Worm (Caenorhabditis elegans) whole organism, young adult: Measurements from ENCODE around the gene haf-3.

Source experiments
- D2030.7 ChIP-seq: fragments of 200-800 bp; sonication (Bioruptor generic); IDR thresholded peaks from 2 replicates; pipeline ENCODE4 v1.3.6; 2022; ENCODE audit warnings: missing genetic modification reagents, missing genetic modification characterization, missing compliant biosample characterization
- F49E8.2 ChIP-seq: sonication (generic microtip); optimal IDR thresholded peaks from 3 replicates; lab custom pipeline; 2017; ENCODE audit warnings: missing genetic modification characterization, mild to moderate bottlenecking, missing compliant biosample characterization, antibody characterized with exemption, moderate library complexity; ENCODE audit not compliant: insufficient read depth
- ama-1 ChIP-seq, 3 experiments: fragments of 150-350 bp in 1 of 3; sonication (generic microtip) in 2 of 3; optimal IDR thresholded peaks; 2 replicates each; lab custom pipeline; 2014 to 2018; ENCODE audit warnings: missing biosample characterization in 2 of 3, missing genetic modification characterization in 2 of 3, missing genetic modification reagents in 2 of 3
- chd-7 ChIP-seq: sonication (generic microtip); optimal IDR thresholded peaks from 2 replicates; lab custom pipeline; 2016; ENCODE audit warnings: mild to moderate bottlenecking, missing genetic modification characterization, moderate library complexity, missing compliant biosample characterization
- dox-1 ChIP-seq: fragments of 200-800 bp; sonication (Bioruptor generic); IDR thresholded peaks from 2 replicates; pipeline ENCODE4 v1.3.6; 2022; ENCODE audit warnings: missing genetic modification reagents, missing genetic modification characterization, missing compliant biosample characterization
- efl-1 ChIP-seq: fragments of 150-350 bp; optimal IDR thresholded peaks from 2 replicates; lab custom pipeline; 2014; ENCODE audit warnings: missing biosample characterization, missing genetic modification reagents, missing genetic modification characterization
- ekl-4 ChIP-seq: fragments of 200-800 bp; sonication (Bioruptor generic); IDR thresholded peaks from 2 replicates; pipeline ENCODE4 v1.3.6; 2022; ENCODE audit warnings: missing genetic modification reagents, missing genetic modification characterization, missing compliant biosample characterization
- nfya-1 ChIP-seq: sonication (generic microtip); optimal IDR thresholded peaks from 2 replicates; lab custom pipeline; 2017; ENCODE audit warnings: antibody characterized with exemption, missing compliant biosample characterization, missing genetic modification characterization, borderline replicate concordance; ENCODE audit not compliant: insufficient read depth

DNA sequence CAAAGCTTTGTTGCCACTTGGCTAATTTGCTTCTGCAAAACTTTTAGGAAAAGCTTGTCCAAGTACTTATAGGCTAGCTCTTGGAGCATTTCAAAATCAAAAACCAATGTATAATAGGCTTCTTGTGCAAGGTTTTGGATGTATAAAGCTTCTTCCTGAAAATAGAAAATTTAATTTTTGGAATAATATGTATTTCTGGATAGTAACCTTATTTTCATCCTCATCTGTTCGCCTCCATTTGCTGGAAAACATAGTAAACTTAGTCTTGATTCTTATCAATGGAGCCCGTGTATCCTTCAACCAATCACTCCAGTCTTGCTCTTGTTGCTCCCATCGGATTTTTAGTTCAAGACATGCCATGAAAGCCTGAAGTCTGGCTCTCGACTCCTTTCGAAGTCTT lies 49.3 kb downstream of the haf-3 start, which contains the start of gene Y6E2A.4:
- no peak for TF ChIP-seq ama-1 (optimal IDR thresholded peaks at IDR 0.05; lab: Kevin White, UChicago)
- TF ChIP-seq ama-1 (GFP tag; optimal IDR thresholded peaks at IDR 0.05; lab: Kevin White, UChicago), result no peak
- TF ChIP-seq dox-1 (GFP tag; lab: Robert Waterston, UW), result no peak
- TF ChIP-seq D2030.7 (GFP tag; lab: Robert Waterston, UW), result no peak
- TF ChIP-seq nfya-1, result no peak
- TF ChIP-seq F49E8.2, result no peak
- no peak for TF ChIP-seq chd-7
- TF ChIP-seq ekl-4, result no peak
- no peak for TF ChIP-seq efl-1 (GFP tag; lab: Kevin White, UChicago)
